Worm (Caenorhabditis elegans) whole organism, L4 larva: ENCODE data around the gene srh-252.

Experiments used
- F10B5.3 ChIP-seq: sonication (generic microtip); optimal IDR thresholded peaks from 2 replicates; lab custom pipeline; 2016; ENCODE audit warnings: mild to moderate bottlenecking, missing genetic modification characterization, missing compliant biosample characterization
- F44E2.7 ChIP-seq: fragments of 200-800 bp; sonication (Bioruptor generic); IDR thresholded peaks from 2 replicates; pipeline ENCODE4 v2.1.2; 2022; ENCODE audit warnings: missing genetic modification characterization, missing compliant biosample characterization
- F49E8.2 ChIP-seq: sonication (generic microtip); optimal IDR thresholded peaks from 2 replicates; lab custom pipeline; 2016; ENCODE audit warnings: missing compliant biosample characterization, mild to moderate bottlenecking, missing genetic modification characterization, borderline replicate concordance
- Y5F2A.4 ChIP-seq: fragments of 200-800 bp; sonication (Bioruptor generic); optimal IDR thresholded peaks from 2 replicates; lab custom pipeline; 2018; ENCODE audit warnings: mild to moderate bottlenecking, missing genetic modification characterization, missing compliant biosample characterization
- ZK546.5 ChIP-seq, 2 experiments: sonication (generic microtip); optimal IDR thresholded peaks; 2 replicates each; lab custom pipeline; 2017; ENCODE audit warnings: missing biosample characterization in 2 of 2, missing genetic modification characterization in 2 of 2
- aha-1 ChIP-seq: fragments of 150-350 bp; peaks from one replicate; lab custom pipeline; 2014; ENCODE audit warnings: missing biosample characterization, missing genetic modification characterization
- aly-2 ChIP-seq: sonication (generic microtip); optimal IDR thresholded peaks from 2 replicates; lab custom pipeline; 2018; ENCODE audit warnings: missing biosample characterization, missing genetic modification characterization
- ama-1 ChIP-seq: fragments of 150-350 bp; optimal IDR thresholded peaks from 2 replicates; lab custom pipeline; 2014; ENCODE audit warnings: inconsistent platforms, mixed read lengths
- attf-4 ChIP-seq: sonication (generic microtip); optimal IDR thresholded peaks from 3 replicates; lab custom pipeline; 2017; ENCODE audit warnings: missing biosample characterization, missing genetic modification characterization
- ceh-44 ChIP-seq: fragments of 200-800 bp; sonication (Bioruptor generic); IDR thresholded peaks from 2 replicates; pipeline ENCODE4 v1.3.6; 2022; ENCODE audit warnings: missing genetic modification reagents, missing genetic modification characterization, missing compliant biosample characterization
- ces-1 ChIP-seq: fragments of 150-350 bp; sonication (generic microtip); optimal IDR thresholded peaks from 4 replicates; lab custom pipeline; 2014; ENCODE audit warnings: missing biosample characterization, missing genetic modification reagents, missing genetic modification characterization
- cey-2 ChIP-seq: sonication (generic microtip); optimal IDR thresholded peaks from 3 replicates; lab custom pipeline; 2017; ENCODE audit warnings: missing genetic modification characterization, mild to moderate bottlenecking, missing compliant biosample characterization, antibody characterized with exemption, borderline replicate concordance; ENCODE audit not compliant: insufficient read depth
- dmd-9 ChIP-seq: fragments of 200-800 bp; sonication (Bioruptor generic); IDR thresholded peaks from 2 replicates; pipeline ENCODE4 v1.3.6; 2022; ENCODE audit warnings: missing genetic modification reagents, missing genetic modification characterization, missing compliant biosample characterization
- dpl-1 ChIP-seq: fragments of 150-350 bp; optimal IDR thresholded peaks from 2 replicates; lab custom pipeline; 2014; ENCODE audit warnings: missing biosample characterization, missing genetic modification reagents, missing genetic modification characterization
- fkh-10 ChIP-seq: fragments of 150-350 bp; optimal IDR thresholded peaks from 2 replicates; lab custom pipeline; 2014; ENCODE audit warnings: missing biosample characterization, missing genetic modification reagents, missing genetic modification characterization
- hmg-1.1 ChIP-seq: fragments of 200-800 bp; sonication (Bioruptor generic); IDR thresholded peaks from 2 replicates; pipeline ENCODE4 v1.3.6; 2022; ENCODE audit warnings: missing genetic modification reagents, missing genetic modification characterization, missing compliant biosample characterization
- jun-1 ChIP-seq: fragments of 150-350 bp; optimal IDR thresholded peaks from 2 replicates; lab custom pipeline; 2014; ENCODE audit warnings: missing biosample characterization, missing genetic modification reagents, missing genetic modification characterization
- lin-29 ChIP-seq: fragments of 200-800 bp; sonication (Bioruptor generic); IDR thresholded peaks from 2 replicates; pipeline ENCODE4 v1.3.6; 2022; ENCODE audit warnings: missing genetic modification reagents, missing genetic modification characterization, missing compliant biosample characterization
- lir-3 ChIP-seq: sonication (generic microtip); optimal IDR thresholded peaks from 2 replicates; lab custom pipeline; 2016; ENCODE audit warnings: mild to moderate bottlenecking, missing genetic modification characterization, missing compliant biosample characterization
- mdl-1 ChIP-seq, 2 experiments: fragments of 150-350 bp in 1 of 2; sonication (generic microtip) in 1 of 2; optimal IDR thresholded peaks; 2 replicates each; lab custom pipeline; 2014 to 2017; ENCODE audit warnings: missing biosample characterization in 2 of 2, missing genetic modification characterization in 2 of 2
- mep-1 ChIP-seq: fragments of 150-350 bp; sonication (generic microtip); optimal IDR thresholded peaks from 3 replicates; lab custom pipeline; 2014; ENCODE audit warnings: missing biosample characterization, missing genetic modification characterization
- nhr-10 ChIP-seq: fragments of 150-350 bp; optimal IDR thresholded peaks from 2 replicates; lab custom pipeline; 2014; ENCODE audit warnings: missing biosample characterization, missing genetic modification characterization
- nhr-237 ChIP-seq: sonication (generic microtip); optimal IDR thresholded peaks from 2 replicates; lab custom pipeline; 2017; ENCODE audit warnings: missing biosample characterization, missing genetic modification characterization
- nhr-25 ChIP-seq: sonication (generic microtip); optimal IDR thresholded peaks from 2 replicates; lab custom pipeline; 2017; ENCODE audit warnings: missing genetic modification characterization, mild to moderate bottlenecking, missing compliant biosample characterization, antibody characterized with exemption, moderate library complexity, borderline replicate concordance; ENCODE audit not compliant: insufficient read depth
- nhr-41 ChIP-seq: fragments of 200-800 bp; sonication (Bioruptor generic); IDR thresholded peaks from 2 replicates; pipeline ENCODE4 v1.3.6; 2022; ENCODE audit warnings: missing genetic modification reagents, missing genetic modification characterization, missing compliant biosample characterization
- nhr-77 ChIP-seq: fragments of 150-350 bp; optimal IDR thresholded peaks from 2 replicates; lab custom pipeline; 2014; ENCODE audit warnings: missing biosample characterization, missing genetic modification characterization
- pha-4 ChIP-seq, 2 experiments: fragments of 150-350 bp in 1 of 2; fragments of 200-800 bp in 1 of 2; sonication (Bioruptor generic) in 1 of 2; IDR thresholded peaks in 1 of 2; optimal IDR thresholded peaks in 1 of 2; 2 replicates each; pipeline versions ENCODE4 v1.3.6 to Lab custom; 2014 to 2022; ENCODE audit warnings: missing genetic modification characterization in 2 of 2, missing genetic modification reagents in 2 of 2, missing biosample characterization in 1 of 2, missing compliant biosample characterization in 1 of 2
- pqm-1 ChIP-seq: sonication (generic microtip); optimal IDR thresholded peaks from 2 replicates; lab custom pipeline; 2017; ENCODE audit warnings: missing biosample characterization, missing genetic modification characterization
- rbr-2 ChIP-seq: sonication (generic microtip); optimal IDR thresholded peaks from 2 replicates; lab custom pipeline; 2016; ENCODE audit warnings: missing genotype, missing genetic modification characterization, missing compliant biosample characterization
- sdz-12 ChIP-seq: fragments of 200-800 bp; sonication (Bioruptor generic); optimal IDR thresholded peaks from 2 replicates; lab custom pipeline; 2018; ENCODE audit warnings: mild to moderate bottlenecking, missing genetic modification characterization, missing compliant biosample characterization
- snpc-1.2 ChIP-seq: fragments of 200-800 bp; sonication (Bioruptor generic); IDR thresholded peaks from 2 replicates; pipeline ENCODE4 v1.3.6; 2022; ENCODE audit warnings: missing genetic modification reagents, missing genetic modification characterization, missing compliant biosample characterization
- spr-1 ChIP-seq: sonication (generic microtip); optimal IDR thresholded peaks from 2 replicates; lab custom pipeline; 2016; ENCODE audit warnings: mild to moderate bottlenecking, missing genetic modification characterization, missing compliant biosample characterization
- spr-3 ChIP-seq: fragments of 200-800 bp; sonication (Bioruptor generic); optimal IDR thresholded peaks from 2 replicates; lab custom pipeline; 2018; ENCODE audit warnings: mild to moderate bottlenecking, missing genetic modification characterization, missing compliant biosample characterization
- unc-130 ChIP-seq: sonication (generic microtip); optimal IDR thresholded peaks from 2 replicates; lab custom pipeline; 2016; ENCODE audit warnings: missing genetic modification reagents, missing genetic modification characterization, missing compliant biosample characterization
- unc-62 ChIP-seq, 3 experiments: fragments of 150-350 bp in 1 of 3; sonication (generic microtip); optimal IDR thresholded peaks in 2 of 3; peaks in 1 of 3; 1 replicate in 1 of 3; 2 replicates in 2 of 3; lab custom pipeline; 2014 to 2017; ENCODE audit warnings: missing biosample characterization in 3 of 3, missing genetic modification characterization in 3 of 3, missing genetic modification reagents in 3 of 3, missing genotype in 1 of 3
- zip-11 ChIP-seq: fragments of 200-800 bp; sonication (Bioruptor generic); IDR thresholded peaks from 2 replicates; pipeline ENCODE4 v1.3.6; 2022; ENCODE audit warnings: missing genetic modification characterization, missing compliant biosample characterization
- zip-2 ChIP-seq: fragments of 150-350 bp; optimal IDR thresholded peaks from 2 replicates; lab custom pipeline; 2014; ENCODE audit warnings: missing biosample characterization, missing genetic modification characterization

The srh-252 gene

DNA sequence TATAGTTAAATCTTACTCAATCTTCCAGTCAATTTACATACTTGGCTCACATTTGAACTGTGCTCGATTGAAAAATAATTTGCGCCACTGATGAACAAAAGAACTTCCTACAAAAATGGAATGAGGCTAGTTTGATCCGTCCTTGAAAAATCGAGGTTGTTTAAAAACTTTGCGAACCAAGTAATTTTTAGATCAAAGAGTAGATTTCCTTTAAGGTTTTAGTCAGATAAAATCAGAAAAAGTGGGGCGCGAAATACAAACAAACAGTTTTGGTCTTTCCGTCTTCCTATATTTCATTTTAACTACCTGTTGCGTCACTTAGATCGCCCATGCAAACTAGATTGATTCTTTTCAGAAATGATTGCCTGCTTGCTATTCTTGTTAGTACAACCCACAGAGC is 21.4 kb downstream of the srh-252 start, which contains the start of gene Y68A4A.10:
Gene Y68A4A.10, plus strand, starts transcription at position 301 of the 400 bp plus-strand sequence.
- TF ChIP-seq rbr-2 (tag; lab: Kevin White, UChicago) (no peak), aha-1 (tag; lab: Kevin White, UChicago) (peak; percentile 8)
- TF ChIP-seq, all 104 proteins: peak for 1

DNA sequence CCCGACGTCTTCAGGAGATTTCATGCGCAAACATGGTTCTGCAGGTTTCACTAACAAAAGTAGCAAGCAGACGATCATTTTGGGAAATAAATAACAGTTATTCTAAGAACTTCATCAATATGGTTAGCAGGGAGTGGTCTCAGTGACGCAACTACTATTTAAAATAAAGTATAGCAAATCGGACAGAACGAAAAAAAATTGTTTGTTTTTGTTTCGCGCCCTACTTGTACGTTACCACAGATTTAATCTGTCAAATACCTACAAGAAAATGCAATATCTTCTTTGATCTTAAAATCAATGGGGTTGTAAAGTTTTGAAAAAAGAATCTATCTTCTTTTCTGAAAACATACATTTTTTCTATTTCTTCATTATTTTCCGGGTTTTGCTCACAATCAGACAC is 24.3 kb downstream of the srh-252 start, which contains the start of gene srz-96:
Gene srz-96, plus strand, starts transcription at position 301 of the 400 bp plus-strand sequence.
- TF ChIP-seq attf-4 (tag; lab: Kevin White, UChicago) (no peak), ces-1 (no peak)

DNA sequence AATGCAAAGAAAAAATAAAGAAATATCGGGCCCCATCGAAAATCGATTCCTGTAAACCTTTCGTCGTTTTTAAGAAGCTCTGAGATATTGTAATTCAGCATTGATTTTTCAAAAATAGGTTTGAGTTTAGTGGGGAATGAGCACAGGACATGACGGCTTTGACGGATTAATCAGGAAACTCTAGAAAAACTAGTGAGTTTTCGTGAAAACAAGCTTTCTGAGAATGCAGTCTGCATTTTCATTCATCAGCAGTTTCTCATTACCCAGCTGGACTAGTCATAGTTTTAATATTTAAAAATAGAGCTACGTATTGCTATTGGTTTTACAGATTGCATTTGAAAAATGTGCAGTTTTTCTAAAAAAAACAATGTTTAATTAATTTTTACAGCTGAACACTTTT is 31.0 kb downstream of the srh-252 start, which contains the start of gene srz-47:
Gene srz-47, minus strand, starts transcription at position 101 of the 400 bp plus-strand sequence.
- TF ChIP-seq ZK546.5 (tag; optimal IDR thresholded peaks at IDR 0.05; lab: Kevin White, UChicago) (no peak), zip-2 (no peak), lir-3 (no peak)

DNA sequence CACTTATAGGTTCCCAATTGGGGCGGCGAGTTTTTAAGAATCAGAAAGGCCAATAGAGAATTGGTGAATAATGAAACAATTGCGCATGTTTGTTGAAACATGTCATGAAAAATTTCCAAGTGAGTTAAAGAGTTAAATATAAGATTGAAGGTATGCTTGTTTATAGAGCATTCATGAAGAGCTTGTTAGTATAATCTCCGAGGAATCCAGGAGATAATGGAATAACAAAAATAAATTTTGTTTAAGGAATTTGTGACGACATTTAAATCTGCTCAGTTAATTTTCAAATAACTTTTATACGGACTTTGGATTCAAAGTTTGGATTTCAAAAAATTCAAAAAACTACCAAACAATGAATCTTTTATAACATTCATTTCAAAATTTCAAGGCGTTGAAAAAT is 32.8 kb downstream of the srh-252 start, which contains the start of gene str-199:
Gene str-199, minus strand, starts transcription at position 101 of the 400 bp plus-strand sequence.
- TF ChIP-seq pha-4 (GFP tag; IDR thresholded peaks at IDR 0.05; lab: Robert Waterston, UW), result no peak
- no peak for TF ChIP-seq pha-4 (tag; optimal IDR thresholded peaks at IDR 0.05; lab: Kevin White, UChicago)
- TF ChIP-seq nhr-10, result no peak
- no peak for TF ChIP-seq nhr-25 (tag; lab: Kevin White, UChicago)
- TF ChIP-seq spr-3, result no peak
- TF ChIP-seq zip-11 (GFP tag; lab: Robert Waterston, UW), result no peak
- no peak for TF ChIP-seq aha-1 (tag; lab: Kevin White, UChicago)
- TF ChIP-seq aly-2, result no peak
- TF ChIP-seq, all 104 proteins: peak for 0

DNA sequence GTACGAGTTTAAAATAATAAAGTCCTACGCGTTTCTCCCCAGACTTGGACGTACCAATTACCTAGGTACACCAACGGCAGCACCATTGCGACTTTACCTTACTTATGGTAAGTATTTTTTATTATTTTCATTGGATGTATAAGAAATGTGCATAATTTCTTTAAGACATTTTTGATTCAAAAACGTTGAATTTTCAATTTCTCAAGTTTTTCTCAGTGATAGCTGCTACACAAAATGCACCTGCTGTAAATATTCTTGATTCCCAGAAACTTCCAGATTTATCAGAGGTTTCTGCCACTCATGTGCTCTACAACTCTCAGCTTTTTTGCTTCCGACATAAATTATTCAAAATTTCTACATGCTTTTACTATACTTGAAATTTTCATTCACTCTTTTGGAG is 41.2 kb downstream of the srh-252 start, which contains the start of gene srh-159:
Gene srh-159, plus strand, starts transcription at position 301 of the 400 bp plus-strand sequence.
- no peak for TF ChIP-seq cey-2 (tag; lab: Kevin White, UChicago)
- no peak for TF ChIP-seq lin-29 (GFP tag; lab: Robert Waterston, UW)
- TF ChIP-seq ces-1, result no peak
- no peak for TF ChIP-seq F49E8.2 (tag; lab: Kevin White, UChicago)
- TF ChIP-seq lir-3, result no peak
- TF ChIP-seq aly-2, result no peak
- no peak for TF ChIP-seq snpc-1.2 (GFP tag; lab: Robert Waterston, UW)
- no peak for TF ChIP-seq dpl-1
- TF ChIP-seq rbr-2 (tag; lab: Kevin White, UChicago), result no peak
- no peak for TF ChIP-seq dmd-9
- TF ChIP-seq mdl-1 (tag; optimal IDR thresholded peaks at IDR 0.05; lab: Kevin White, UChicago), result no peak
- no peak for TF ChIP-seq nhr-25 (tag; lab: Kevin White, UChicago)
- no peak for TF ChIP-seq Y5F2A.4 (GFP tag; lab: Kevin White, UChicago)
- no peak for TF ChIP-seq ceh-44 (GFP tag; lab: Robert Waterston, UW)
- no peak for TF ChIP-seq jun-1 (tag; lab: Kevin White, UChicago)

DNA sequence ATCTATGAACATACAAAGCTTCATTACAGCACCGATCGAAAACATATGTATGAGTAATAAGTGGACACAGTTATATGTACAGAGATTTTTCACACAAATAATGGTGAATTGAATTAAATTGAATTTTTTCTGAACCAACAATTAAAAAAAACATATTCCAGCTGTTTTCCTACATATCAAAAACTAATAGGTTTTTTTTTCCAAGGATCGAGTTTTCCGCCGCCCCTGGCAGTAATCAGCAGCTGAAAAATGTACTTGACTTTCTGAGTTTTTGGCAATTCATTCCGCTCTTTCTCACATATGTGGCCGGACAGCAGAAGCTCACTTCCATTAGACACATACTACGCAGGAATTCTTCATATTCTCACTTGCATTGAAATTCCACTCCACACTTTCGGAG is 44.7 kb downstream of the srh-252 start, which contains the start of gene srh-174:
Gene srh-174, plus strand, starts transcription at position 301 of the 400 bp plus-strand sequence.
- TF ChIP-seq fkh-10 (GFP tag; lab: Kevin White, UChicago) (no peak), lin-29 (GFP tag; lab: Robert Waterston, UW) (no peak), F44E2.7 (GFP tag; lab: Robert Waterston, UW) (no peak), pqm-1 (tag; lab: Kevin White, UChicago) (no peak), ama-1 (no peak), lir-3 (no peak), nhr-41 (GFP tag; lab: Robert Waterston, UW) (no peak), unc-62 (GFP tag; optimal IDR thresholded peaks at IDR 0.05 in 1 of 2; lab: Kevin White, UChicago) (no peak), unc-62 (tag; optimal IDR thresholded peaks at IDR 0.05; lab: Kevin White, UChicago) (no peak), nhr-77 (tag; lab: Kevin White, UChicago) (no peak), nhr-237 (tag; lab: Kevin White, UChicago) (no peak), sdz-12 (no peak), cey-2 (tag; lab: Kevin White, UChicago) (no peak), snpc-1.2 (GFP tag; lab: Robert Waterston, UW) (no peak), hmg-1.1 (GFP tag; lab: Robert Waterston, UW) (no peak), aha-1 (tag; lab: Kevin White, UChicago) (no peak), unc-130 (no peak), F10B5.3 (tag; lab: Kevin White, UChicago) (no peak), mep-1 (tag; lab: Kevin White, UChicago) (no peak), spr-1 (tag; lab: Kevin White, UChicago) (no peak), Y5F2A.4 (GFP tag; lab: Kevin White, UChicago) (no peak)
- TF ChIP-seq, all 104 proteins: peak for 0
